Fruit fly (Drosophila melanogaster): ENCODE data around the gene Med.

Med gene

dm6 chr3R:31588374-31588773 lies 22.5 kb upstream of the Med start, which contains the start of gene CG1635 (continued):
- peak; percentile 98 for TF ChIP-seq ro (GFP tag; IDR thresholded peaks at IDR 0.05)
- TF ChIP-seq nerfin-2 (GFP tag; IDR thresholded peaks at IDR 0.05; ENCODE audit: partially characterized antibody) = peak; percentile 74

dm6 chr3R:31590281-31590680 lies 20.6 kb upstream of the Med start, which contains the start of gene CG1638:
Gene CG1638, plus strand, starts transcription at chr3R:31590581.
- TF ChIP-seq dimm (GFP tag; IDR thresholded peaks at IDR 0.05) (no peak), CG13775 (GFP tag; optimal IDR thresholded peaks at IDR 0.05) (no peak), CG15479 (GFP tag; optimal IDR thresholded peaks at IDR 0.05) (no peak), CG6654 (GFP tag; optimal IDR thresholded peaks at IDR 0.05) (no peak)

- TF ChIP-seq Bdp1 (GFP tag; optimal IDR thresholded peaks at IDR 0.05) (peak; percentile 49), row (GFP tag; IDR thresholded peaks at IDR 0.05) (peak; percentile 89), CG11456 (GFP tag; IDR thresholded peaks at IDR 0.05) (peak; percentile 84), zfh1 (GFP tag; IDR thresholded peaks at IDR 0.05) (peak; percentile 74), D (optimal IDR thresholded peaks at IDR 0.05) (no peak), D (GFP tag; optimal IDR thresholded peaks at IDR 0.05) (peak; percentile 4), CG2712 (tag; optimal IDR thresholded peaks at IDR 0.05) (peak; percentile 76), MESR4 (GFP tag; optimal IDR thresholded peaks at IDR 0.05) (no peak), C15 (GFP tag; IDR thresholded peaks at IDR 0.05) (no peak), CG16813 (GFP tag; IDR thresholded peaks at IDR 0.05; ENCODE audit: partially characterized antibody) (no peak), CG6689 (GFP tag; IDR thresholded peaks at IDR 0.05) (peak; percentile 31; the same call in 1 of the 2 replicates), CG18476 (GFP tag; optimal IDR thresholded peaks at IDR 0.05) (peak; percentile 69), pros (GFP tag; optimal IDR thresholded peaks at IDR 0.05) (no peak), CG7556 (GFP tag; optimal IDR thresholded peaks at IDR 0.05) (peak; percentile 79), Antp (GFP tag; optimal IDR thresholded peaks at IDR 0.05) (peak; percentile 80), tll (GFP tag; optimal IDR thresholded peaks at IDR 0.05) (no peak), dysf (GFP tag; IDR thresholded peaks at IDR 0.05) (peak; percentile 83), CG6791 (GFP tag; IDR thresholded peaks at IDR 0.05; ENCODE audit: partially characterized antibody) (no peak), phol (tag; optimal IDR thresholded peaks at IDR 0.05) (peak; percentile 67), CG31441 (GFP tag; IDR thresholded peaks at IDR 0.05) (peak; percentile 64), Lhr (GFP tag; optimal IDR thresholded peaks at IDR 0.05) (no peak), sim (GFP tag; IDR thresholded peaks at IDR 0.05) (no peak), CG8944 (GFP tag; optimal IDR thresholded peaks at IDR 0.05) (peak; percentile 65), dpn (GFP tag; optimal IDR thresholded peaks at IDR 0.05) (peak; percentile 84 to 89), CG11723 (GFP tag; optimal IDR thresholded peaks at IDR 0.05) (peak; percentile 33), Spps (tag; optimal IDR thresholded peaks at IDR 0.05) (peak; percentile 20), sisA (GFP tag; IDR thresholded peaks at IDR 0.05) (peak; percentile 78), NC2β (GFP tag; optimal IDR thresholded peaks at IDR 0.05) (peak; percentile 52), br (optimal IDR thresholded peaks at IDR 0.05) (no peak), Nf-YA (GFP tag; IDR thresholded peaks at IDR 0.05) (peak; percentile 44; the same call in 1 of the 2 replicates), CG4360 (GFP tag; IDR thresholded peaks at IDR 0.05) (no peak), Med (GFP tag) (peak; percentile 98), hb (GFP tag; IDR thresholded peaks at IDR 0.05; ENCODE audit: partially characterized antibody) (no peak), CG8388 (GFP tag; optimal IDR thresholded peaks at IDR 0.05) (peak; percentile 53), CG7745 (tag; optimal IDR thresholded peaks at IDR 0.05) (no peak), Hand (GFP tag; optimal IDR thresholded peaks at IDR 0.05) (peak; percentile 85), en (GFP tag; optimal IDR thresholded peaks at IDR 0.05) (peak; percentile 52), Doc2 (GFP tag; IDR thresholded peaks at IDR 0.05) (no peak), CG2199 (GFP tag; IDR thresholded peaks at IDR 0.05) (no peak; the same call in 2 of the 3 replicates), CG8359 (GFP tag; optimal IDR thresholded peaks at IDR 0.05; ENCODE audit: borderline replicate concordance) (peak; percentile 27), chinmo (GFP tag; IDR thresholded peaks at IDR 0.05; ENCODE audit: partially characterized antibody) (no peak)
These were observed 18.5 kb upstream of the Med start, which contains the start of gene CG1774 for dm6 chr3R:31592256-31592879. Gene CG1774, plus strand, starts transcription at chr3R:31592803.
